Fruit fly (Drosophila melanogaster) whole organism, wandering third instar larva: ENCODE data around the gene CG17167.

Experiments
- Jra ChIP-seq: sonication (Bioruptor generic); optimal IDR thresholded peaks from 2 replicates; lab custom pipeline; 2016; ENCODE audit warnings: missing biosample characterization, missing genetic modification characterization
- fru ChIP-seq: fragments of 200-800 bp; sonication (Bioruptor generic); optimal IDR thresholded peaks from 3 replicates; lab custom pipeline; 2016; ENCODE audit warnings: missing biosample characterization, mild to moderate bottlenecking, missing genetic modification characterization
- lola ChIP-seq: fragments of >200 bp; optimal IDR thresholded peaks from 2 replicates; lab custom pipeline; 2017; ENCODE audit warnings: missing biosample characterization, missing genetic modification characterization
- psq ChIP-seq: fragments of 200-800 bp; sonication (Bioruptor generic); optimal IDR thresholded peaks from 3 replicates; lab custom pipeline; 2017; ENCODE audit warnings: missing biosample characterization, mild to moderate bottlenecking, missing genetic modification characterization, moderate library complexity
- usp ChIP-seq: fragments of >200 bp; optimal IDR thresholded peaks from 2 replicates; lab custom pipeline; 2017; ENCODE audit warnings: missing biosample characterization, missing genetic modification characterization

dm6 chrX:23073402-23073801 lies 5.3 kb downstream of the CG17167 start:
- TF ChIP-seq Jra (GFP tag; lab: Kevin White, UChicago) (no peak), fru (no peak), lola (GFP tag; lab: Kevin White, UChicago) (no peak), psq (GFP tag; lab: Kevin White, UChicago) (no peak), usp (GFP tag; lab: Kevin White, UChicago) (no peak)
